Fruit fly (Drosophila melanogaster): ENCODE results near the gene Imp.

The Imp gene

dm6 chrX:10786443-10787097 is 37.5 kb downstream of the Imp start, which contains the start of the genes Ant2 and sesB (continued):
- peak; percentile 76 for TF ChIP-seq Dref (GFP tag; IDR thresholded peaks at IDR 0.05)
- TF ChIP-seq bowl (GFP tag; IDR thresholded peaks at IDR 0.05), result no peak
- no peak for TF ChIP-seq fd102C (GFP tag; optimal IDR thresholded peaks at IDR 0.05)
- peak; percentile 2 for TF ChIP-seq CG14710 (tag; optimal IDR thresholded peaks at IDR 0.05)
- no peak for TF ChIP-seq CG7786 (GFP tag; optimal IDR thresholded peaks at IDR 0.05)
- peak; percentile 53 for TF ChIP-seq stwl (tag; optimal IDR thresholded peaks at IDR 0.05)
- no peak for TF ChIP-seq jigr1 (GFP tag; IDR thresholded peaks at IDR 0.05)
- peak in 1 of 2 experiments; percentile 59 for TF ChIP-seq eve (GFP tag; optimal IDR thresholded peaks at IDR 0.05)
- TF ChIP-seq CG3281 (GFP tag; optimal IDR thresholded peaks at IDR 0.05), result no peak
- no peak for TF ChIP-seq Hey (tag; optimal IDR thresholded peaks at IDR 0.05)
- TF ChIP-seq unpg (GFP tag; optimal IDR thresholded peaks at IDR 0.05), result no peak
- no peak for TF ChIP-seq CG10366 (GFP tag; IDR thresholded peaks at IDR 0.05)
- TF ChIP-seq CG13894 (tag; optimal IDR thresholded peaks at IDR 0.05), result peak; percentile 5
- peak; percentile 5 for TF ChIP-seq scrt (GFP tag; optimal IDR thresholded peaks at IDR 0.05)
- TF ChIP-seq sr (GFP tag; IDR thresholded peaks at IDR 0.05), result no peak
- TF ChIP-seq ken (GFP tag; IDR thresholded peaks at IDR 0.05), result no peak
- peak; percentile 68; the same call in 1 of the 2 replicates for TF ChIP-seq CG42726 (GFP tag; IDR thresholded peaks at IDR 0.05; ENCODE audit: partially characterized antibody)
- TF ChIP-seq CG16813 (GFP tag; IDR thresholded peaks at IDR 0.05; ENCODE audit: partially characterized antibody), result peak; percentile 76
- peak; percentile 26 for TF ChIP-seq phol (tag; optimal IDR thresholded peaks at IDR 0.05)
- peak; percentile 64; the same call in 1 of the 3 replicates for TF ChIP-seq hb (GFP tag; IDR thresholded peaks at IDR 0.05; ENCODE audit: partially characterized antibody)
- peak; percentile 3 for TF ChIP-seq CG15269 (tag; optimal IDR thresholded peaks at IDR 0.05)
- no peak for TF ChIP-seq CG31224 (GFP tag; IDR thresholded peaks at IDR 0.05)
- TF ChIP-seq CG11398 (GFP tag; optimal IDR thresholded peaks at IDR 0.05), result no peak
- TF ChIP-seq Eip74EF (GFP tag; optimal IDR thresholded peaks at IDR 0.05), result no peak
- no peak for TF ChIP-seq CG9437 (GFP tag; optimal IDR thresholded peaks at IDR 0.05)
- no peak for TF ChIP-seq ssp (GFP tag; IDR thresholded peaks at IDR 0.05)
- no peak for TF ChIP-seq CG10543 (GFP tag; optimal IDR thresholded peaks at IDR 0.05)
- TF ChIP-seq CG3726 (GFP tag; IDR thresholded peaks at IDR 0.05), result no peak
- peak; percentile 13 for TF ChIP-seq Dp (GFP tag; optimal IDR thresholded peaks at IDR 0.05)
- no peak for TF ChIP-seq H15 (GFP tag; IDR thresholded peaks at IDR 0.05)
- TF ChIP-seq Stat92E (GFP tag; optimal IDR thresholded peaks at IDR 0.05), result peak in 1 of 3 experiments; percentile 46
- no peak for TF ChIP-seq CG10565 (GFP tag; optimal IDR thresholded peaks at IDR 0.05)
- TF ChIP-seq gcm2 (GFP tag; optimal IDR thresholded peaks at IDR 0.05), result no peak
- TF ChIP-seq CG7987 (GFP tag; optimal IDR thresholded peaks at IDR 0.05), result no peak
- TF ChIP-seq usp (GFP tag; optimal IDR thresholded peaks at IDR 0.05), result no peak
- no peak; the same call in 2 of the 3 replicates for TF ChIP-seq Dbx (GFP tag; IDR thresholded peaks at IDR 0.05)
- no peak for TF ChIP-seq CG7928 (GFP tag; optimal IDR thresholded peaks at IDR 0.05)
- TF ChIP-seq Six4 (GFP tag; optimal IDR thresholded peaks at IDR 0.05), result no peak
- no peak for TF ChIP-seq Chrac-16 (GFP tag; optimal IDR thresholded peaks at IDR 0.05)
- TF ChIP-seq CG8924 (tag; optimal IDR thresholded peaks at IDR 0.05), result no peak
- peak; percentile 13 for TF ChIP-seq nom (GFP tag; optimal IDR thresholded peaks at IDR 0.05)
- TF ChIP-seq CG18599 (GFP tag; optimal IDR thresholded peaks at IDR 0.05), result no peak
- no peak for TF ChIP-seq CG12236 (GFP tag; optimal IDR thresholded peaks at IDR 0.05)
- TF ChIP-seq CG4730 (GFP tag; IDR thresholded peaks at IDR 0.05), result no peak
- no peak for TF ChIP-seq CG8388 (GFP tag; optimal IDR thresholded peaks at IDR 0.05)
- TF ChIP-seq danr (GFP tag; IDR thresholded peaks at IDR 0.05), result no peak
- peak; percentile 46 for TF ChIP-seq Sry-β (GFP tag; optimal IDR thresholded peaks at IDR 0.05)
- peak in 1 of 2 experiments; percentile 96 for TF ChIP-seq Pdp1 (GFP tag; optimal IDR thresholded peaks at IDR 0.05)
- TF ChIP-seq E2f1 (GFP tag; IDR thresholded peaks at IDR 0.05), result no peak
